Worm (Caenorhabditis elegans): ENCODE results near the gene lea-1.
A peak's percentile ranks its signal among the peaks of the same experiment; 100 is the strongest.

DNA sequence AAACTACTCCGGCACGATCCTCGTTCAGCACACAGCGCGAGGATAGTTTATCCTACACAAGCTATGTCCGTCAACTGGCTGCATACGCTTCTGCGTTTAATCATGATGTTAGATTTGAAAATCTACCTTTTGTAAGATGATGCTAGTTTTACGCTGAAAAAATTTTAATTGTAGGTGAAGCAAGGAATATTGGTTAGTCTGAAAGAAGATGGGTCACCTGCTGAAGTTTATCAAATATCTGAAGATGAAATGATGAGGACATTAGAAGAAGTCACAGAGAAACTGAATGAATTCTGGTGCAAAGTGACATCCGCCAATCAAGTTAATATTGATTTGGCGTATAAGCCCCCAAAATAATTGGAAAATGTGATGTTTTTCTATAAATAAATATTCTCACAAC is 28.2 kb upstream of the lea-1 start:
- TF ChIP-seq mdl-1 (tag; optimal IDR thresholded peaks at IDR 0.05) (no peak), pqm-1 (tag; optimal IDR thresholded peaks at IDR 0.05) (no peak), aha-1 (tag) (peak; percentile 40), ztf-11 (tag; optimal IDR thresholded peaks at IDR 0.05) (no peak), unc-62 (GFP tag; optimal IDR thresholded peaks at IDR 0.05 in 1 of 2) (no peak), unc-62 (tag; optimal IDR thresholded peaks at IDR 0.05) (no peak), hlh-11 (tag; optimal IDR thresholded peaks at IDR 0.05) (peak; percentile 22), ceh-62 (tag; optimal IDR thresholded peaks at IDR 0.05) (no peak), snpc-4 (tag; optimal IDR thresholded peaks at IDR 0.05) (no peak), nhr-237 (tag; optimal IDR thresholded peaks at IDR 0.05) (no peak), lsy-2 (tag; optimal IDR thresholded peaks at IDR 0.05) (peak in 1 of 2 experiments; percentile 19), nhr-25 (tag; optimal IDR thresholded peaks at IDR 0.05; ENCODE audit: borderline replicate concordance, insufficient read depth) (no peak), unc-39 (tag; optimal IDR thresholded peaks at IDR 0.05) (no peak), ceh-82 (tag; optimal IDR thresholded peaks at IDR 0.05) (no peak), ctbp-1 (GFP tag; IDR thresholded peaks at IDR 0.05) (no peak)

Measured in whole organism, L4 larva.